Fruit fly (Drosophila melanogaster): ENCODE results near the gene CG31445.

DNA sequence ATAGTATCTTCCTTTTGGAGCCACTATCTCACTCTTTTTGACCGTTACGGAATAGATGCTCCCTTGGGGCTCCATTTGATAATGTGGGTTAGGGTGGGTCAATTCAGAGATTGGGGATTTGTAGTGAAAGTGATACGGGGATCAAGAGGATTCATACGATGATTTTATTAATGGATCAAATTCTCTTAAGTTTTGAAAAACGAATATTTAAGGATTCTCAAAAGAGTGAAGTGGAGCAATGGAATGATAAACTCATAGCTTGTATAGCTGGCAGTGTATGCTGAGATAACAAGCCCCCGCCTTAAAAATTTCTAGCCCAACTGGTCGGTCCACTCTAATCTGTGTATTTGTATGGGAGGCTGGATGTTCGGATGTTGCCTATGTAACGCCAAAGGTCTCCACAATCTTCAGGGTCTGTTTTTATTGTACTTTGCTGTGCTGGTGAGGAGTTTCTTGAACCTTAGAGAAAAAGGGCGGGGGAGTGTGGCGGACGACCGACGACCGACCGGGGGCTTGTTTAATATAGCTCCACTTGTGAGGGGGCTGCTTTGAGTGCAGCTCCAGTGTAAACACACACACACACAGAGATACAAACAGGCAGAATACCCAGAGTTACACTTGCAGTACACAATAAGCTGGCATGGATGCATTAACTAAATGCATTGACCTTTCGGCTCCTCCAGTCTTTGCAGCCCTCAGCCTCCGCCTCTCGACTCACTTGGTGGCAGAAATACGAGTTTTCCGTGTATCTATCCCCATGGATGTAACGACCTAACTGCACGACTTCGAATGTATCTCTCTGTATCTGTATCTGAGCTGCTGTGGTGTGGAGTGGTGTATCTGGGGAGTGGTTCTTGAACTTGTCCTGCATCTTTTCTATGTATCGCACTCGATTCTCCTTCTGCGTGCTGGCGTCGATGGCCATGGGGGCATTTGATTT is 36.3 kb upstream of the CG31445 start:
- TF ChIP-seq psq (optimal IDR thresholded peaks at IDR 0.05), result no peak
- no peak for TF ChIP-seq h (optimal IDR thresholded peaks at IDR 0.05)
- no peak for TF ChIP-seq insv (optimal IDR thresholded peaks at IDR 0.05)
- TF ChIP-seq Sin3A (optimal IDR thresholded peaks at IDR 0.05), result no peak

All from Kc167 (cell line).